Fruit fly (Drosophila melanogaster) whole organism, embryonic: ENCODE measurements around the gene CG7275.

Experiments used
- CG10431 ChIP-seq: fragments of 200-800 bp; sonication (Bioruptor generic); optimal IDR thresholded peaks from 3 replicates; lab custom pipeline; 2018; ENCODE audit warnings: missing biosample characterization, mild to moderate bottlenecking, missing genetic modification characterization
- CG12769 ChIP-seq: fragments of 200-800 bp; sonication (Bioruptor generic); optimal IDR thresholded peaks from 2 replicates; lab custom pipeline; 2019; ENCODE audit warnings: missing biosample characterization, mild to moderate bottlenecking, missing genetic modification characterization, moderate library complexity
- CG14667 ChIP-seq: fragments of 200-800 bp; sonication (Bioruptor generic); IDR thresholded peaks from 2 replicates; pipeline ENCODE4 v1.3.6; 2022; ENCODE audit warnings: missing biosample characterization, missing genetic modification characterization
- CG17912 ChIP-seq: fragments of 200-800 bp; sonication (Bioruptor generic); optimal IDR thresholded peaks from 2 replicates; lab custom pipeline; 2018; ENCODE audit warnings: missing biosample characterization, mild to moderate bottlenecking, missing genetic modification characterization
- CG18764 ChIP-seq: fragments of 200-800 bp; sonication (Bioruptor generic); optimal IDR thresholded peaks from 3 replicates; lab custom pipeline; 2016; ENCODE audit warnings: missing biosample characterization, missing genetic modification characterization
- CG2678 ChIP-seq: fragments of 200-800 bp; sonication (Bioruptor generic); optimal IDR thresholded peaks from 3 replicates; lab custom pipeline; 2019; ENCODE audit warnings: missing biosample characterization, mild to moderate bottlenecking, missing genetic modification characterization, moderate library complexity
- CG2712 ChIP-seq: fragments of 200-800 bp; optimal IDR thresholded peaks from 3 replicates; lab custom pipeline; 2019; ENCODE audit warnings: missing biosample characterization, mild to moderate bottlenecking, missing genetic modification characterization, moderate library complexity
- CG3838 ChIP-seq: fragments of 200-800 bp; sonication (Bioruptor generic); optimal IDR thresholded peaks from 3 replicates; lab custom pipeline; 2016; ENCODE audit warnings: missing biosample characterization, missing genetic modification characterization
- CG5180 ChIP-seq: fragments of 200-800 bp; sonication (Bioruptor generic); optimal IDR thresholded peaks from 3 replicates; lab custom pipeline; 2017; ENCODE audit warnings: missing biosample characterization, missing genetic modification characterization, mild to moderate bottlenecking, moderate library complexity, missing genetic modification reagents
- CG6254 ChIP-seq: fragments of 200-800 bp; sonication (Bioruptor generic); optimal IDR thresholded peaks from 3 replicates; lab custom pipeline; 2017; ENCODE audit warnings: mild to moderate bottlenecking, missing biosample characterization, missing genetic modification reagents, missing genetic modification characterization
- CG6791 ChIP-seq: fragments of 200-800 bp; sonication (Bioruptor generic); IDR thresholded peaks from 3 replicates; pipeline ENCODE4 v1.3.6; 2022; ENCODE audit warnings: missing biosample characterization, missing genetic modification characterization; ENCODE audit not compliant: partially characterized antibody
- CG8089 ChIP-seq: fragments of 200-800 bp; sonication (Bioruptor generic); optimal IDR thresholded peaks from 3 replicates; lab custom pipeline; 2016; ENCODE audit warnings: missing biosample characterization, missing genetic modification characterization
- CG9876 ChIP-seq: fragments of 200-800 bp; sonication (Bioruptor generic); optimal IDR thresholded peaks from 2 replicates; lab custom pipeline; 2016; ENCODE audit warnings: missing biosample characterization, missing genetic modification characterization
- Dip3 ChIP-seq: fragments of 200-800 bp; sonication (Bioruptor generic); optimal IDR thresholded peaks from 3 replicates; lab custom pipeline; 2016; ENCODE audit warnings: missing biosample characterization, missing genetic modification characterization
- E2f2 ChIP-seq: fragments of 200-800 bp; sonication (Bioruptor generic); IDR thresholded peaks from 2 replicates; pipeline ENCODE4 v1.3.6; 2022; ENCODE audit warnings: missing biosample characterization, missing genetic modification characterization
- ERR ChIP-seq: fragments of 200-800 bp; sonication (Bioruptor generic); optimal IDR thresholded peaks from 2 replicates; lab custom pipeline; 2016; ENCODE audit warnings: missing biosample characterization, missing genetic modification characterization
- Eip74EF ChIP-seq, 2 experiments: fragments of 200-800 bp in 1 of 2; fragments of >200 bp in 1 of 2; sonication (Bioruptor generic) in 1 of 2; optimal IDR thresholded peaks; 2 replicates each; lab custom pipeline; 2017 to 2019; ENCODE audit warnings: missing biosample characterization in 2 of 2, missing genetic modification characterization in 2 of 2, mild to moderate bottlenecking in 1 of 2, moderate library complexity in 1 of 2
- Elba2 ChIP-seq: fragments of 200-800 bp; sonication (Bioruptor generic); optimal IDR thresholded peaks from 3 replicates; lab custom pipeline; 2016; ENCODE audit warnings: missing biosample characterization, missing genetic modification characterization
- Fer1 ChIP-seq: fragments of 200-800 bp; sonication (Bioruptor generic); optimal IDR thresholded peaks from 2 replicates; lab custom pipeline; 2017; ENCODE audit warnings: missing biosample characterization, mild to moderate bottlenecking, missing genetic modification characterization
- HLH3B ChIP-seq: fragments of 200-800 bp; sonication (Bioruptor generic); IDR thresholded peaks from 2 replicates; pipeline ENCODE4 v1.3.6; 2022; ENCODE audit warnings: missing biosample characterization, missing genetic modification characterization
- HLH4C ChIP-seq: fragments of 200-800 bp; sonication (Bioruptor generic); IDR thresholded peaks from 3 replicates; pipeline ENCODE4 v1.3.6; 2022; ENCODE audit warnings: missing biosample characterization, missing genetic modification characterization; ENCODE audit not compliant: partially characterized antibody
- Hmr ChIP-seq: fragments of 200-800 bp; sonication (Bioruptor generic); optimal IDR thresholded peaks from 3 replicates; lab custom pipeline; 2017; ENCODE audit warnings: mild to moderate bottlenecking, missing biosample characterization, missing genetic modification reagents, missing genetic modification characterization
- Max ChIP-seq: fragments of 200-800 bp; sonication (Bioruptor generic); optimal IDR thresholded peaks from 2 replicates; lab custom pipeline; 2016; ENCODE audit warnings: missing biosample characterization, mild to moderate bottlenecking, missing genetic modification characterization
- Myb ChIP-seq: fragments of 200-800 bp; sonication (Bioruptor generic); optimal IDR thresholded peaks from 2 replicates; lab custom pipeline; 2016; ENCODE audit warnings: missing biosample characterization, missing genetic modification characterization
- NfI ChIP-seq: fragments of 200-800 bp; sonication (Bioruptor generic); optimal IDR thresholded peaks from 3 replicates; lab custom pipeline; 2018; ENCODE audit warnings: missing biosample characterization, mild to moderate bottlenecking, missing genetic modification characterization, moderate library complexity
- Pdp1 ChIP-seq, 2 experiments: fragments of 200-800 bp; sonication (Bioruptor generic); optimal IDR thresholded peaks; 3 replicates each; lab custom pipeline; 2016; ENCODE audit warnings: missing biosample characterization in 2 of 2, missing genetic modification characterization in 2 of 2, mild to moderate bottlenecking in 1 of 2, moderate library complexity in 1 of 2
- Stat92E ChIP-seq, 3 experiments: fragments of >200 bp in 2 of 3; fragments of 200-800 bp in 1 of 3; sonication (Bioruptor generic) in 1 of 3; optimal IDR thresholded peaks; 2 replicates each; lab custom pipeline; 2017 to 2019; ENCODE audit warnings: missing biosample characterization in 3 of 3, missing genetic modification characterization in 3 of 3, mild to moderate bottlenecking in 1 of 3, moderate library complexity in 1 of 3
- ash1 ChIP-seq: fragments of 200-800 bp; sonication (Bioruptor generic); optimal IDR thresholded peaks from 2 replicates; lab custom pipeline; 2018; ENCODE audit warnings: missing biosample characterization, mild to moderate bottlenecking, missing genetic modification characterization
- btn ChIP-seq: fragments of 200-800 bp; sonication (Bioruptor generic); optimal IDR thresholded peaks from 2 replicates; lab custom pipeline; 2016; ENCODE audit warnings: missing biosample characterization, missing genetic modification characterization
- cad ChIP-seq: fragments of >200 bp; optimal IDR thresholded peaks from 2 replicates; lab custom pipeline; 2017; ENCODE audit warnings: missing biosample characterization, missing genetic modification characterization
- ems ChIP-seq: fragments of 200-800 bp; sonication (Bioruptor generic); optimal IDR thresholded peaks from 3 replicates; lab custom pipeline; 2016; ENCODE audit warnings: missing biosample characterization, missing genetic modification characterization
- esg ChIP-seq: fragments of 200-800 bp; sonication (Bioruptor generic); conservative IDR thresholded peaks from 2 replicates; pipeline ENCODE4 v1.3.6; 2022; ENCODE audit warnings: missing biosample characterization, missing genetic modification characterization
- fu2 ChIP-seq: fragments of 200-800 bp; sonication (Bioruptor generic); optimal IDR thresholded peaks from 2 replicates; lab custom pipeline; 2016; ENCODE audit warnings: missing biosample characterization, missing genetic modification characterization
- her ChIP-seq: fragments of 200-800 bp; sonication (Bioruptor generic); optimal IDR thresholded peaks from 2 replicates; lab custom pipeline; 2016; ENCODE audit warnings: missing biosample characterization, missing genetic modification characterization
- lab ChIP-seq: fragments of 200-800 bp; sonication (Bioruptor generic); optimal IDR thresholded peaks from 3 replicates; lab custom pipeline; 2017; ENCODE audit warnings: missing biosample characterization, missing genetic modification characterization, mild to moderate bottlenecking, moderate library complexity, missing genetic modification reagents
- lbe ChIP-seq: fragments of 200-800 bp; sonication (Bioruptor generic); optimal IDR thresholded peaks from 2 replicates; lab custom pipeline; 2016; ENCODE audit warnings: missing biosample characterization, mild to moderate bottlenecking, missing genetic modification characterization
- lola ChIP-seq, 3 experiments: fragments of >200 bp in 2 of 3; fragments of 200-800 bp in 1 of 3; sonication (Bioruptor generic) in 1 of 3; optimal IDR thresholded peaks; 2 replicates each; lab custom pipeline; 2017 to 2019; ENCODE audit warnings: missing biosample characterization in 3 of 3, missing genetic modification characterization in 3 of 3, mild to moderate bottlenecking in 1 of 3, moderate library complexity in 1 of 3
- maf-S ChIP-seq: fragments of 200-800 bp; sonication (Bioruptor generic); optimal IDR thresholded peaks from 2 replicates; lab custom pipeline; 2016; ENCODE audit warnings: missing biosample characterization, missing genetic modification characterization
- nau ChIP-seq: fragments of 200-800 bp; sonication (Bioruptor generic); optimal IDR thresholded peaks from 3 replicates; lab custom pipeline; 2017; ENCODE audit warnings: missing biosample characterization, mild to moderate bottlenecking, missing genetic modification characterization, missing genetic modification reagents
- pnt ChIP-seq: fragments of 200-800 bp; sonication (Bioruptor generic); optimal IDR thresholded peaks from 3 replicates; lab custom pipeline; 2016; ENCODE audit warnings: missing biosample characterization, missing genetic modification characterization
- prd ChIP-seq, 3 experiments: fragments of >200 bp in 2 of 3; fragments of 200-800 bp in 1 of 3; sonication (Bioruptor generic) in 1 of 3; optimal IDR thresholded peaks in 2 of 3; IDR thresholded peaks in 1 of 3; 2 replicates in 2 of 3; 3 replicates in 1 of 3; pipeline versions ENCODE4 v1.3.6 to Lab custom; 2017 to 2022; ENCODE audit warnings: missing biosample characterization in 1 of 3, missing genetic modification characterization in 1 of 3
- ranshi ChIP-seq: fragments of 200-800 bp; sonication (Bioruptor generic); IDR thresholded peaks from 2 replicates; pipeline ENCODE4 v1.3.6; 2022; ENCODE audit warnings: missing biosample characterization, missing genetic modification characterization
- sens ChIP-seq: fragments of 200-800 bp; sonication (Bioruptor generic); peaks from one replicate; lab custom pipeline; 2016; ENCODE audit warnings: missing biosample characterization, missing genetic modification characterization
- sens-2 ChIP-seq: fragments of 200-800 bp; sonication (Bioruptor generic); IDR thresholded peaks from 2 replicates; pipeline ENCODE4 v1.3.6; 2022; ENCODE audit warnings: missing biosample characterization, missing genetic modification characterization
- sna ChIP-seq: fragments of 200-800 bp; sonication (Bioruptor generic); IDR thresholded peaks from 2 replicates; pipeline ENCODE4 v1.3.6; 2022; ENCODE audit warnings: missing biosample characterization, missing genetic modification characterization; ENCODE audit not compliant: partially characterized antibody
- sqz ChIP-seq: fragments of 200-800 bp; sonication (Bioruptor generic); optimal IDR thresholded peaks from 3 replicates; lab custom pipeline; 2018; ENCODE audit warnings: missing biosample characterization, mild to moderate bottlenecking, missing genetic modification characterization
- vfl ChIP-seq: fragments of 200-800 bp; sonication (Bioruptor generic); optimal IDR thresholded peaks from 2 replicates; lab custom pipeline; 2016; ENCODE audit warnings: missing biosample characterization, missing genetic modification characterization
- wor ChIP-seq: fragments of 200-800 bp; sonication (Bioruptor generic); IDR thresholded peaks from 2 replicates; pipeline ENCODE4 v1.3.6; 2022; ENCODE audit warnings: missing biosample characterization, missing genetic modification characterization
- z ChIP-seq: fragments of 200-800 bp; sonication (Bioruptor generic); IDR thresholded peaks from 3 replicates; pipeline ENCODE4 v1.3.6; 2022; ENCODE audit warnings: missing biosample characterization, missing genetic modification characterization
- zen ChIP-seq: fragments of 200-800 bp; sonication (Bioruptor generic); optimal IDR thresholded peaks from 3 replicates; lab custom pipeline; 2018; ENCODE audit warnings: missing biosample characterization, mild to moderate bottlenecking, missing genetic modification characterization, moderate library complexity

CG7275 gene

dm6 chr3L:15498745-15499144 lies at the start of gene CG7275 (continued):
- TF ChIP-seq CG6791 (GFP tag; lab: Robert Waterston, UW) (peak; percentile 57; the same call in 1 of the 3 replicates), fu2 (GFP tag; lab: Kevin White, UChicago) (no peak), cad (GFP tag; lab: Kevin White, UChicago) (no peak), ems (GFP tag; lab: Kevin White, UChicago) (no peak), CG14667 (GFP tag; lab: Robert Waterston, UW) (no peak), Myb (GFP tag; lab: Kevin White, UChicago) (peak; percentile 47), CG5180 (GFP tag; lab: Kevin White, UChicago) (no peak), CG9876 (GFP tag; lab: Kevin White, UChicago) (no peak), HLH3B (GFP tag; lab: Robert Waterston, UW) (no peak), NfI (peak; percentile 6), Stat92E (GFP tag; optimal IDR thresholded peaks at IDR 0.05; lab: Kevin White, UChicago) (no peak), esg (GFP tag; lab: Robert Waterston, UW) (no peak), CG8089 (GFP tag; lab: Kevin White, UChicago) (no peak), Hmr (GFP tag; lab: Kevin White, UChicago) (peak; percentile 11), ranshi (no peak), CG10431 (GFP tag; lab: Kevin White, UChicago) (no peak), z (GFP tag; lab: Robert Waterston, UW) (no peak), Fer1 (GFP tag; lab: Kevin White, UChicago) (peak; percentile 49), pnt (no peak), ash1 (GFP tag; lab: Kevin White, UChicago) (no peak), E2f2 (GFP tag; lab: Robert Waterston, UW) (peak; percentile 98), maf-S (GFP tag; lab: Kevin White, UChicago) (no peak), CG2712 (tag; lab: Kevin White, UChicago) (peak; percentile 2), sqz (GFP tag; lab: Kevin White, UChicago) (no peak), Dip3 (GFP tag; lab: Kevin White, UChicago) (no peak), vfl (GFP tag; lab: Kevin White, UChicago) (no peak), Elba2 (GFP tag; lab: Kevin White, UChicago) (no peak), nau (peak; percentile 7), prd (optimal IDR thresholded peaks at IDR 0.05; lab: Kevin White, UChicago) (no peak), prd (GFP tag; IDR thresholded peaks at IDR 0.05; lab: Robert Waterston, UW) (no peak), sens (GFP tag; lab: Kevin White, UChicago) (peak; percentile 43), lola (GFP tag; optimal IDR thresholded peaks at IDR 0.05; lab: Kevin White, UChicago) (no peak), ERR (GFP tag; lab: Kevin White, UChicago) (no peak), CG12769 (tag; lab: Kevin White, UChicago) (no peak), sna (GFP tag; lab: Robert Waterston, UW) (no peak; the same call in 1 of the 2 replicates), zen (tag; lab: Kevin White, UChicago) (no peak), HLH4C (0 out of 3 replicates have a peak, but pooled peaks have one; percentile 48), CG2678 (tag; lab: Kevin White, UChicago) (no peak), CG18764 (GFP tag; lab: Kevin White, UChicago) (no peak), CG3838 (no peak), Pdp1 (GFP tag; optimal IDR thresholded peaks at IDR 0.05; lab: Kevin White, UChicago) (no peak), wor (GFP tag; lab: Robert Waterston, UW) (no peak), btn (GFP tag; lab: Kevin White, UChicago) (no peak), CG6254 (no peak), her (GFP tag; lab: Kevin White, UChicago) (no peak), lbe (GFP tag; lab: Kevin White, UChicago) (no peak), lab (no peak), CG17912 (GFP tag; lab: Kevin White, UChicago) (no peak), Eip74EF (GFP tag; optimal IDR thresholded peaks at IDR 0.05; lab: Kevin White, UChicago) (no peak), sens-2 (GFP tag; lab: Robert Waterston, UW) (no peak), Max (GFP tag; lab: Kevin White, UChicago) (peak; percentile 86)
